1 fruit fly cellular context compared by ENCODE assay signal in genomic region chr3L:15641590-15642019, dm6.
A peak's percentile ranks its signal among the peaks of the same experiment; 100 is the strongest.
TF ChIP-seq lines count a peak whose summit lies in the region.

No protein-coding gene starts in this region.

TF ChIP-seq in whole organism, prepupa, 60 proteins besides CTCF, POLR2A, EP300 and RAD21 (continued from another document):
- no peak for TF ChIP-seq CG11294 (GFP tag; IDR thresholded peaks at IDR 0.05; lab: Robert Waterston, UW)
- peak; percentile 65 for TF ChIP-seq Met (GFP tag; optimal IDR thresholded peaks at IDR 0.05; lab: Kevin White, UChicago)
- peak; percentile 31 for TF ChIP-seq acj6 (GFP tag; optimal IDR thresholded peaks at IDR 0.05; lab: Kevin White, UChicago)
- no peak for TF ChIP-seq Sox15 (GFP tag; optimal IDR thresholded peaks at IDR 0.05; lab: Kevin White, UChicago)
- TF ChIP-seq fd85E (GFP tag; optimal IDR thresholded peaks at IDR 0.05; lab: Kevin White, UChicago) = no peak
- TF ChIP-seq Sox102F (GFP tag; optimal IDR thresholded peaks at IDR 0.05; lab: Kevin White, UChicago) = peak; percentile 53
- peak; percentile 73 for TF ChIP-seq svp (GFP tag; lab: Kevin White, UChicago)
- TF ChIP-seq spab (GFP tag; optimal IDR thresholded peaks at IDR 0.05; lab: Kevin White, UChicago) = peak; percentile 29
- no peak for TF ChIP-seq CG6276 (GFP tag; optimal IDR thresholded peaks at IDR 0.05; lab: Kevin White, UChicago)
- 0 out of 2 replicates have a peak, but pooled peaks have one; percentile 21 for TF ChIP-seq Gug (GFP tag; IDR thresholded peaks at IDR 0.05; lab: Robert Waterston, UW)
- TF ChIP-seq Hr39 (GFP tag; optimal IDR thresholded peaks at IDR 0.05; lab: Kevin White, UChicago) = peak; percentile 18
- TF ChIP-seq CG10669 (GFP tag; optimal IDR thresholded peaks at IDR 0.05; lab: Kevin White, UChicago) = peak; percentile 66
- TF ChIP-seq CG6854 (GFP tag; optimal IDR thresholded peaks at IDR 0.05; lab: Kevin White, UChicago) = no peak
- peak; percentile 43 for TF ChIP-seq CG11762 (GFP tag; optimal IDR thresholded peaks at IDR 0.05; lab: Kevin White, UChicago; ENCODE audit: insufficient read depth)
- TF ChIP-seq salr (GFP tag; optimal IDR thresholded peaks at IDR 0.05; lab: Kevin White, UChicago) = peak in 1 of 2 experiments; percentile 20
- TF ChIP-seq dsx (GFP tag; optimal IDR thresholded peaks at IDR 0.05; lab: Kevin White, UChicago; ENCODE audit: poor library complexity, severe bottlenecking) = peak; percentile 17
- TF ChIP-seq CG3032 (tag; optimal IDR thresholded peaks at IDR 0.05; lab: Kevin White, UChicago) = peak; percentile 41
- peak; percentile 52 for TF ChIP-seq Eip75B (GFP tag; optimal IDR thresholded peaks at IDR 0.05; lab: Kevin White, UChicago)
- TF ChIP-seq dac (GFP tag; optimal IDR thresholded peaks at IDR 0.05; lab: Kevin White, UChicago) = peak; percentile 29
- TF ChIP-seq Hr38 (GFP tag; optimal IDR thresholded peaks at IDR 0.05; lab: Kevin White, UChicago) = no peak
- TF ChIP-seq OdsH (GFP tag; optimal IDR thresholded peaks at IDR 0.05; lab: Kevin White, UChicago) = peak; percentile 34
- peak; percentile 3 for TF ChIP-seq Ets21C (GFP tag; optimal IDR thresholded peaks at IDR 0.05; lab: Kevin White, UChicago)
- TF ChIP-seq CG11902 (GFP tag; optimal IDR thresholded peaks at IDR 0.05; lab: Kevin White, UChicago) = peak; percentile 31
- no peak for TF ChIP-seq CG9139 (GFP tag; optimal IDR thresholded peaks at IDR 0.05; lab: Kevin White, UChicago)
- peak; percentile 49 for TF ChIP-seq Blimp-1 (GFP tag; optimal IDR thresholded peaks at IDR 0.05; lab: Kevin White, UChicago)
- no peak for TF ChIP-seq fkh (GFP tag; optimal IDR thresholded peaks at IDR 0.05; lab: Kevin White, UChicago)
- TF ChIP-seq CG8632 (GFP tag; optimal IDR thresholded peaks at IDR 0.05; lab: Kevin White, UChicago) = peak; percentile 44
- TF ChIP-seq cyc (GFP tag; optimal IDR thresholded peaks at IDR 0.05; lab: Kevin White, UChicago) = peak; percentile 53
- TF ChIP-seq eg (GFP tag; IDR thresholded peaks at IDR 0.05; lab: Robert Waterston, UW) = no peak
- TF ChIP-seq CG31627 (GFP tag; optimal IDR thresholded peaks at IDR 0.05; lab: Kevin White, UChicago) = peak; percentile 38
- TF ChIP-seq Eip93F (GFP tag; optimal IDR thresholded peaks at IDR 0.05; lab: Kevin White, UChicago) = no peak
- TF ChIP-seq CG32006 (GFP tag; optimal IDR thresholded peaks at IDR 0.05; lab: Kevin White, UChicago) = peak; percentile 51
- TF ChIP-seq lz (GFP tag; optimal IDR thresholded peaks at IDR 0.05; lab: Kevin White, UChicago) = peak; percentile 27
